Fruit fly (Drosophila melanogaster) whole organism, embryonic: ENCODE results near the gene CG7695.

ENCODE experiments used
- ATbp ChIP-seq: fragments of 200-800 bp; sonication (Bioruptor generic); optimal IDR thresholded peaks from 2 replicates; lab custom pipeline; 2017; ENCODE audit warnings: missing biosample characterization, mild to moderate bottlenecking, missing genetic modification characterization, missing genetic modification reagents
- Adf1 ChIP-seq: fragments of 200-800 bp; sonication (Bioruptor generic); IDR thresholded peaks from 2 replicates; pipeline ENCODE4 v1.3.6; 2022; ENCODE audit warnings: missing biosample characterization, missing genetic modification characterization
- Asciz ChIP-seq: fragments of 200-800 bp; sonication (Bioruptor generic); optimal IDR thresholded peaks from 2 replicates; lab custom pipeline; 2017; ENCODE audit warnings: missing biosample characterization, mild to moderate bottlenecking, missing genetic modification characterization, missing genetic modification reagents
- Atf3 ChIP-seq: fragments of 200-800 bp; sonication (Bioruptor generic); optimal IDR thresholded peaks from 3 replicates; lab custom pipeline; 2016; ENCODE audit warnings: missing biosample characterization, missing genetic modification characterization
- CG10147 ChIP-seq: fragments of 200-800 bp; sonication (Bioruptor generic); optimal IDR thresholded peaks from 2 replicates; lab custom pipeline; 2019; ENCODE audit warnings: missing biosample characterization, mild to moderate bottlenecking, missing genetic modification characterization, moderate library complexity
- CG11398 ChIP-seq: fragments of 200-800 bp; sonication (Bioruptor generic); optimal IDR thresholded peaks from 2 replicates; lab custom pipeline; 2016; ENCODE audit warnings: missing biosample characterization, missing genetic modification characterization
- CG12071 ChIP-seq: fragments of 200-800 bp; sonication (Bioruptor generic); optimal IDR thresholded peaks from 3 replicates; lab custom pipeline; 2018; ENCODE audit warnings: missing biosample characterization, mild to moderate bottlenecking, missing genetic modification characterization
- CG12155 ChIP-seq: fragments of 200-800 bp; sonication (Bioruptor generic); optimal IDR thresholded peaks from 3 replicates; lab custom pipeline; 2016; ENCODE audit warnings: missing biosample characterization, missing genetic modification characterization
- CG12236 ChIP-seq: fragments of 200-800 bp; sonication (Bioruptor generic); optimal IDR thresholded peaks from 2 replicates; lab custom pipeline; 2016; ENCODE audit warnings: missing biosample characterization, missing genetic modification characterization
- CG1233 ChIP-seq: fragments of 200-800 bp; sonication (Bioruptor generic); optimal IDR thresholded peaks from 4 replicates; lab custom pipeline; 2018; ENCODE audit warnings: missing biosample characterization, mild to moderate bottlenecking, missing genetic modification characterization
- CG13287 ChIP-seq: fragments of 200-800 bp; sonication (Bioruptor generic); IDR thresholded peaks from 2 replicates; pipeline ENCODE4 v1.3.6; 2022; ENCODE audit warnings: missing biosample characterization, missing genetic modification characterization; ENCODE audit not compliant: partially characterized antibody
- CG16813 ChIP-seq: fragments of 200-800 bp; sonication (Bioruptor generic); IDR thresholded peaks from 3 replicates; pipeline ENCODE4 v1.3.6; 2022; ENCODE audit warnings: missing biosample characterization, missing genetic modification characterization; ENCODE audit not compliant: partially characterized antibody
- CG2129 ChIP-seq: fragments of 200-800 bp; sonication (Bioruptor generic); IDR thresholded peaks from 2 replicates; pipeline ENCODE4 v1.3.6; 2022; ENCODE audit warnings: missing biosample characterization, missing genetic modification characterization; ENCODE audit not compliant: partially characterized antibody
- CG33557 ChIP-seq: fragments of 200-800 bp; sonication (Bioruptor generic); optimal IDR thresholded peaks from 2 replicates; lab custom pipeline; 2019; ENCODE audit warnings: missing biosample characterization, mild to moderate bottlenecking, missing genetic modification characterization, moderate library complexity
- CG42726 ChIP-seq: fragments of 200-800 bp; sonication (Bioruptor generic); IDR thresholded peaks from 2 replicates; pipeline ENCODE4 v1.3.6; 2022; ENCODE audit warnings: missing biosample characterization, missing genetic modification characterization; ENCODE audit not compliant: partially characterized antibody
- CG4730 ChIP-seq: fragments of 200-800 bp; sonication (Bioruptor generic); IDR thresholded peaks from 2 replicates; pipeline ENCODE4 v1.3.6; 2022; ENCODE audit warnings: missing biosample characterization, missing genetic modification characterization
- CG7745 ChIP-seq: fragments of 200-800 bp; sonication (Bioruptor generic); optimal IDR thresholded peaks from 2 replicates; lab custom pipeline; 2018; ENCODE audit warnings: missing biosample characterization, mild to moderate bottlenecking, missing genetic modification characterization, moderate library complexity
- CG7963 ChIP-seq: fragments of 200-800 bp; sonication (Bioruptor generic); IDR thresholded peaks from 3 replicates; pipeline ENCODE4 v1.3.6; 2022; ENCODE audit warnings: missing biosample characterization, missing genetic modification characterization; ENCODE audit not compliant: partially characterized antibody
- CG9727 ChIP-seq: fragments of 200-800 bp; sonication (Bioruptor generic); optimal IDR thresholded peaks from 3 replicates; lab custom pipeline; 2017; ENCODE audit warnings: missing biosample characterization, mild to moderate bottlenecking, missing genetic modification characterization
- Chrac-16 ChIP-seq: fragments of 200-800 bp; sonication (Bioruptor generic); optimal IDR thresholded peaks from 3 replicates; lab custom pipeline; 2016; ENCODE audit warnings: missing biosample characterization, missing genetic modification characterization
- CkIIα-i1 ChIP-seq: fragments of 200-800 bp; sonication (Bioruptor generic); IDR thresholded peaks from 2 replicates; pipeline ENCODE4 v1.3.6; 2022; ENCODE audit warnings: missing biosample characterization, missing genetic modification characterization
- Dll ChIP-seq: fragments of 200-800 bp; sonication (Bioruptor generic); IDR thresholded peaks from 4 replicates; pipeline ENCODE4 v1.3.6; 2022; ENCODE audit warnings: missing biosample characterization, missing genetic modification characterization; ENCODE audit not compliant: partially characterized antibody
- Eip74EF ChIP-seq, 2 experiments: fragments of 200-800 bp in 1 of 2; fragments of >200 bp in 1 of 2; sonication (Bioruptor generic) in 1 of 2; optimal IDR thresholded peaks; 2 replicates each; lab custom pipeline; 2017 to 2019; ENCODE audit warnings: missing biosample characterization in 2 of 2, missing genetic modification characterization in 2 of 2, mild to moderate bottlenecking in 1 of 2, moderate library complexity in 1 of 2
- NfI ChIP-seq: fragments of 200-800 bp; sonication (Bioruptor generic); optimal IDR thresholded peaks from 3 replicates; lab custom pipeline; 2018; ENCODE audit warnings: missing biosample characterization, mild to moderate bottlenecking, missing genetic modification characterization, moderate library complexity
- Opbp ChIP-seq: fragments of 200-800 bp; sonication (Bioruptor generic); IDR thresholded peaks from 3 replicates; pipeline ENCODE4 v1.3.6; 2022; ENCODE audit warnings: missing biosample characterization, missing genetic modification characterization; ENCODE audit not compliant: partially characterized antibody
- Sry-β ChIP-seq: fragments of 200-800 bp; sonication (Bioruptor generic); optimal IDR thresholded peaks from 2 replicates; lab custom pipeline; 2018; ENCODE audit warnings: missing biosample characterization, mild to moderate bottlenecking, missing genetic modification characterization, moderate library complexity
- Xrp1 ChIP-seq: fragments of 200-800 bp; sonication (Bioruptor generic); IDR thresholded peaks from 2 replicates; pipeline ENCODE4 v1.3.6; 2022; ENCODE audit warnings: missing biosample characterization, missing genetic modification characterization
- ase ChIP-seq: fragments of 200-800 bp; sonication (Bioruptor generic); IDR thresholded peaks from 3 replicates; pipeline ENCODE4 v1.3.6; 2022; ENCODE audit warnings: missing biosample characterization, missing genetic modification characterization
- disco-r ChIP-seq: fragments of 200-800 bp; sonication (Bioruptor generic); optimal IDR thresholded peaks from 2 replicates; lab custom pipeline; 2016; ENCODE audit warnings: missing biosample characterization, missing genetic modification characterization
- dmrt99B ChIP-seq: fragments of 200-800 bp; sonication (Bioruptor generic); optimal IDR thresholded peaks from 2 replicates; lab custom pipeline; 2018; ENCODE audit warnings: missing biosample characterization, mild to moderate bottlenecking, missing genetic modification characterization, moderate library complexity
- gce ChIP-seq: fragments of 200-800 bp; sonication (Bioruptor generic); IDR thresholded peaks from 3 replicates; pipeline ENCODE4 v1.3.6; 2022; ENCODE audit warnings: missing biosample characterization, missing genetic modification characterization
- hb ChIP-seq: fragments of 200-800 bp; sonication (Bioruptor generic); IDR thresholded peaks from 3 replicates; pipeline ENCODE4 v1.3.6; 2022; ENCODE audit warnings: missing biosample characterization, missing genetic modification characterization; ENCODE audit not compliant: partially characterized antibody
- hkb ChIP-seq, 2 experiments: fragments of 200-800 bp in 1 of 2; fragments of >200 bp in 1 of 2; sonication (Bioruptor generic) in 1 of 2; IDR thresholded peaks in 1 of 2; optimal IDR thresholded peaks in 1 of 2; 2 replicates each; pipeline versions ENCODE4 v1.3.6 to Lab custom; 2017 to 2022; ENCODE audit warnings: missing biosample characterization in 1 of 2, missing genetic modification characterization in 1 of 2
- inv ChIP-seq: fragments of 200-800 bp; sonication (Bioruptor generic); IDR thresholded peaks from 2 replicates; pipeline ENCODE4 v1.3.6; 2022; ENCODE audit warnings: missing biosample characterization, missing genetic modification characterization; ENCODE audit not compliant: partially characterized antibody
- knrl ChIP-seq: fragments of 200-800 bp; sonication (Bioruptor generic); IDR thresholded peaks from 3 replicates; pipeline ENCODE4 v1.3.6; 2022; ENCODE audit warnings: missing biosample characterization, missing genetic modification characterization; ENCODE audit not compliant: partially characterized antibody
- lmd ChIP-seq: fragments of 200-800 bp; sonication (Bioruptor generic); IDR thresholded peaks from 2 replicates; pipeline ENCODE4 v1.3.6; 2022; ENCODE audit warnings: missing biosample characterization, missing genetic modification characterization
- lola ChIP-seq, 3 experiments: fragments of >200 bp in 2 of 3; fragments of 200-800 bp in 1 of 3; sonication (Bioruptor generic) in 1 of 3; optimal IDR thresholded peaks; 2 replicates each; lab custom pipeline; 2017 to 2019; ENCODE audit warnings: missing biosample characterization in 3 of 3, missing genetic modification characterization in 3 of 3, mild to moderate bottlenecking in 1 of 3, moderate library complexity in 1 of 3
- nerfin-2 ChIP-seq: fragments of 200-800 bp; sonication (Bioruptor generic); IDR thresholded peaks from 2 replicates; pipeline ENCODE4 v1.3.6; 2022; ENCODE audit warnings: missing biosample characterization, missing genetic modification characterization; ENCODE audit not compliant: partially characterized antibody
- otp ChIP-seq: fragments of 200-800 bp; sonication (Bioruptor generic); IDR thresholded peaks from 3 replicates; pipeline ENCODE4, ENCODE4 v1.3.6; 2022; ENCODE audit warnings: missing biosample characterization, missing genetic modification characterization
- pb ChIP-seq: fragments of 200-800 bp; sonication (Bioruptor generic); optimal IDR thresholded peaks from 3 replicates; lab custom pipeline; 2016; ENCODE audit warnings: missing biosample characterization, missing genetic modification characterization
- sc ChIP-seq, 3 experiments: fragments of >200 bp in 2 of 3; fragments of 200-800 bp in 1 of 3; sonication (Bioruptor generic) in 1 of 3; optimal IDR thresholded peaks; 2 replicates in 2 of 3; 3 replicates in 1 of 3; lab custom pipeline; 2017; ENCODE audit warnings: mild to moderate bottlenecking in 1 of 3, missing biosample characterization in 1 of 3, missing genetic modification characterization in 1 of 3, missing genetic modification reagents in 1 of 3
- schlank ChIP-seq: fragments of 200-800 bp; sonication (Bioruptor generic); optimal IDR thresholded peaks from 2 replicates; lab custom pipeline; 2018; ENCODE audit warnings: missing biosample characterization, mild to moderate bottlenecking, missing genetic modification characterization
- sens-2 ChIP-seq: fragments of 200-800 bp; sonication (Bioruptor generic); IDR thresholded peaks from 2 replicates; pipeline ENCODE4 v1.3.6; 2022; ENCODE audit warnings: missing biosample characterization, missing genetic modification characterization
- sna ChIP-seq: fragments of 200-800 bp; sonication (Bioruptor generic); IDR thresholded peaks from 2 replicates; pipeline ENCODE4 v1.3.6; 2022; ENCODE audit warnings: missing biosample characterization, missing genetic modification characterization; ENCODE audit not compliant: partially characterized antibody
- sob ChIP-seq: fragments of 200-800 bp; sonication (Bioruptor generic); IDR thresholded peaks from 2 replicates; pipeline ENCODE4 v1.3.6; 2022; ENCODE audit warnings: missing biosample characterization, missing genetic modification characterization
- stwl ChIP-seq: fragments of 200-800 bp; sonication (Bioruptor generic); optimal IDR thresholded peaks from 3 replicates; lab custom pipeline; 2018; ENCODE audit warnings: missing biosample characterization, mild to moderate bottlenecking, missing genetic modification characterization, moderate library complexity

The CG7695 gene

DNA sequence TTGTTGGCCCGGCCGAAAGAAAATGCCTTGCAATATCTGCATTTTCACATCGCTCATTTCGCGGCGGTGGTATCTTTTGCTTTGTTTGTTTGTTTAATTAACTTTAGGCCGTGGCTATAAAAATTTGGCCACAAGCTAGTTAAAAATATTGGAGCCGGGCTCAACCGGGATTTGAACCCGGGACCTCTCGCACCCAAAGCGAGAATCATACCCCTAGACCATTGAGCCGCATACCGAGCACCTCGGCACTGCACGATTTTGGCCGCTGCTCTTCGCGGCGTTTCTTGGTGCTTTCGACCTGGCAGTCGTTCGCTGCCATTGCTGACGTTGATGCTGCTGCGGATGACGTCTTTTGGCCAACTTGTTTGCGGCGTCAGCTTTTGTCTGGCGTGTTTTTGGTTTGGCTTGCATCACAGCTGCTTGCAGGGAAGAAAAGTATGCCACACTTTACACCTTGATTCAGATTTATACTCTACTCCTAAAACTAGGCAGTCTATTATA, 11.1 kb upstream of the CG7695 start (continued):
- TF ChIP-seq Dll (GFP tag; lab: Robert Waterston, UW): peak; percentile 60; the same call in 3 of the 4 replicates
- no peak for TF ChIP-seq lmd (GFP tag; lab: Robert Waterston, UW)
- no peak for TF ChIP-seq sc (optimal IDR thresholded peaks at IDR 0.05; lab: Kevin White, UChicago)
- TF ChIP-seq sc (GFP tag; optimal IDR thresholded peaks at IDR 0.05; lab: Kevin White, UChicago): no peak
- peak; percentile 40; the same call in 2 of the 3 replicates for TF ChIP-seq CG16813 (GFP tag; lab: Robert Waterston, UW)
- TF ChIP-seq pb: no peak
- TF ChIP-seq CG13287 (GFP tag; lab: Robert Waterston, UW): peak; percentile 43; the same call in 1 of the 2 replicates
- TF ChIP-seq CG12071 (GFP tag; lab: Kevin White, UChicago): no peak
- TF ChIP-seq gce (GFP tag; lab: Robert Waterston, UW): peak; percentile 36; the same call in 1 of the 3 replicates
- TF ChIP-seq CG7963 (GFP tag; lab: Robert Waterston, UW): peak; percentile 56; the same call in 2 of the 3 replicates
- no peak for TF ChIP-seq sens-2
- TF ChIP-seq CG1233: no peak
- TF ChIP-seq dmrt99B (tag; lab: Kevin White, UChicago): peak; percentile 11
- TF ChIP-seq schlank (tag; lab: Kevin White, UChicago): no peak
- no peak for TF ChIP-seq NfI (GFP tag; lab: Kevin White, UChicago)
- TF ChIP-seq CG12236 (GFP tag; lab: Kevin White, UChicago): no peak
- TF ChIP-seq CkIIα-i1: no peak
- TF ChIP-seq CG4730 (GFP tag; lab: Robert Waterston, UW): no peak
- no peak for TF ChIP-seq stwl (tag; lab: Kevin White, UChicago)
- no peak for TF ChIP-seq Asciz (GFP tag; lab: Kevin White, UChicago)
- no peak for TF ChIP-seq ase (GFP tag; lab: Robert Waterston, UW)
- TF ChIP-seq knrl (GFP tag; lab: Robert Waterston, UW): peak; percentile 44
- no peak for TF ChIP-seq CG7745 (tag; lab: Kevin White, UChicago)
- TF ChIP-seq disco-r (GFP tag; lab: Kevin White, UChicago): no peak
- TF ChIP-seq Opbp (GFP tag; lab: Robert Waterston, UW): peak; percentile 66; the same call in 2 of the 3 replicates
- TF ChIP-seq sob (GFP tag; lab: Robert Waterston, UW): no peak
- TF ChIP-seq hkb (optimal IDR thresholded peaks at IDR 0.05; lab: Kevin White, UChicago): no peak
- TF ChIP-seq hkb (GFP tag; IDR thresholded peaks at IDR 0.05; lab: Robert Waterston, UW): no peak
- TF ChIP-seq Chrac-16 (GFP tag; lab: Kevin White, UChicago): no peak
- TF ChIP-seq Eip74EF (GFP tag; optimal IDR thresholded peaks at IDR 0.05; lab: Kevin White, UChicago): no peak
- TF ChIP-seq otp (GFP tag; lab: Robert Waterston, UW): no peak
- TF ChIP-seq Atf3 (GFP tag; lab: Kevin White, UChicago): peak; percentile 34
- peak; percentile 54; the same call in 2 of the 3 replicates for TF ChIP-seq hb (GFP tag; lab: Robert Waterston, UW)
- TF ChIP-seq CG9727 (GFP tag; lab: Kevin White, UChicago): no peak
- no peak for TF ChIP-seq CG2129 (GFP tag; lab: Robert Waterston, UW)
- no peak for TF ChIP-seq CG11398
- TF ChIP-seq ATbp (GFP tag; lab: Kevin White, UChicago): no peak
- peak; percentile 62 for TF ChIP-seq nerfin-2
- TF ChIP-seq CG10147 (GFP tag; lab: Kevin White, UChicago): no peak
- TF ChIP-seq Sry-β (GFP tag; lab: Kevin White, UChicago): peak; percentile 81
- peak; percentile 17; the same call in 1 of the 2 replicates for TF ChIP-seq inv (GFP tag; lab: Robert Waterston, UW)
- 0 out of 2 replicates have a peak, but pooled peaks have one; percentile 25 for TF ChIP-seq Xrp1 (GFP tag; lab: Robert Waterston, UW)
- TF ChIP-seq lola (GFP tag; optimal IDR thresholded peaks at IDR 0.05; lab: Kevin White, UChicago): no peak
- TF ChIP-seq CG33557: no peak
- TF ChIP-seq CG12155 (GFP tag; lab: Kevin White, UChicago): no peak
- TF ChIP-seq Adf1 (GFP tag; lab: Robert Waterston, UW): 0 out of 2 replicates have a peak, but pooled peaks have one; percentile 27
- TF ChIP-seq sna: peak; percentile 60; the same call in 1 of the 2 replicates
- TF ChIP-seq CG42726 (GFP tag; lab: Robert Waterston, UW): 0 out of 2 replicates have a peak, but pooled peaks have one; percentile 21
